Worm (Caenorhabditis elegans): ENCODE data around the gene F33G12.7.

F33G12.7 gene

ce11 chrII:5003660-5004059, 36.8 kb downstream of the F33G12.7 start, which contains the start of gene F59A6.10:
Gene F59A6.10 (plus strand): TSS chrII:5003960.
- TF ChIP-seq pbrm-1 (GFP tag; IDR thresholded peaks at IDR 0.05) (no peak), somi-1 (GFP tag; optimal IDR thresholded peaks at IDR 0.05) (no peak), ztf-18 (tag; optimal IDR thresholded peaks at IDR 0.05) (no peak), hmg-1.2 (GFP tag; IDR thresholded peaks at IDR 0.05) (no peak), fkh-3 (tag; optimal IDR thresholded peaks at IDR 0.05) (no peak), atf-7 (tag; optimal IDR thresholded peaks at IDR 0.05) (no peak), ztf-26 (tag; optimal IDR thresholded peaks at IDR 0.05) (no peak), ekl-4 (GFP tag; IDR thresholded peaks at IDR 0.05) (no peak), F49E8.2 (tag; optimal IDR thresholded peaks at IDR 0.05; ENCODE audit: insufficient read depth) (peak; percentile 12), B0035.1 (tag; optimal IDR thresholded peaks at IDR 0.05) (no peak), egrh-3 (GFP tag; IDR thresholded peaks at IDR 0.05) (no peak), zim-3 (tag; optimal IDR thresholded peaks at IDR 0.05) (no peak), lsl-1 (GFP tag; optimal IDR thresholded peaks at IDR 0.05) (peak; percentile 23), ztf-28 (GFP tag; IDR thresholded peaks at IDR 0.05) (no peak), hlh-12 (tag; optimal IDR thresholded peaks at IDR 0.05) (no peak), him-1 (tag; optimal IDR thresholded peaks at IDR 0.05) (no peak), T26A5.8 (tag; optimal IDR thresholded peaks at IDR 0.05) (no peak), xnd-1 (tag; optimal IDR thresholded peaks at IDR 0.05) (no peak), cebp-2 (GFP tag; IDR thresholded peaks at IDR 0.05) (no peak), nhr-120 (GFP tag; IDR thresholded peaks at IDR 0.05) (no peak), hrde-1 (tag; optimal IDR thresholded peaks at IDR 0.05; ENCODE audit: borderline replicate concordance) (peak; percentile 8), let-526 (GFP tag; IDR thresholded peaks at IDR 0.05) (no peak), dox-1 (GFP tag; IDR thresholded peaks at IDR 0.05) (no peak), zfh-2 (GFP tag; conservative IDR thresholded peaks at IDR 0.05) (no peak)

- TF ChIP-seq F10E7.11 (tag; optimal IDR thresholded peaks at IDR 0.05) (no peak), aptf-3 (GFP tag; IDR thresholded peaks at IDR 0.05) (0 out of 2 replicates have a peak, but pooled peaks have one; percentile 49)
These were observed 38.6 kb downstream of the F33G12.7 start for ce11 chrII:5001866-5002265.

DNA sequence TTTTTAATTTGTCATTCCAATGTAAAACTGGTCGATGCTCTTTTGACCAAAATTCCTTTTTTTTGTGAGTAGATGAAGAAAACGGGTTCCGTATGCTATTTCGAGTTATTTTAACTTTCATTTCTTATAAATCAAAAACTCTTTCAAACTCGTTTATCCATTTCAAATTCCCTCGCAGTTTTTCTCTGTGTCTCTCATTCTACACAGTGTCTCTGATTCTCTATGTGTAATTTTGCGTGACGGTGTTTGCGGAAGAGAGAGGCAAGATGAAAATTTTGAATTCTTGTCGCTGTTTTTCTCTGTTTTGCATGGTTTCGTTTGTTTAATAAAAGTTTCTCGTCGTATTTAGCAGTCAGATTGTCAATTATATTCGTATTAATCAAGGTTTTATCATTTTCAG, 41.4 kb downstream of the F33G12.7 start, which contains the start of gene citk-2:
citk-2 (plus strand) TSS at position 399 of the 400 bp plus-strand sequence.
- TF ChIP-seq F33H1.4 (GFP tag; IDR thresholded peaks at IDR 0.05) (peak; percentile 59), lin-35 (GFP tag; optimal IDR thresholded peaks at IDR 0.05) (peak; percentile 52 to 98 (median 71)), madf-6 (GFP tag; IDR thresholded peaks at IDR 0.05) (peak; percentile 58), lsl-1 (GFP tag; optimal IDR thresholded peaks at IDR 0.05) (peak; percentile 30), attf-3 (GFP tag; conservative IDR thresholded peaks at IDR 0.05) (peak; percentile 30; the same call in 1 of the 2 replicates), B0035.1 (tag; optimal IDR thresholded peaks at IDR 0.05) (no peak), nhr-179 (tag; optimal IDR thresholded peaks at IDR 0.05) (no peak), ceh-100 (GFP tag; IDR thresholded peaks at IDR 0.05) (peak; percentile 73), lin-54 (GFP tag; optimal IDR thresholded peaks at IDR 0.05) (peak; percentile 97), xnd-1 (tag; optimal IDR thresholded peaks at IDR 0.05) (no peak), rcor-1 (GFP tag; IDR thresholded peaks at IDR 0.05) (peak; percentile 47), snpc-1.1 (tag; optimal IDR thresholded peaks at IDR 0.05; ENCODE audit: insufficient read depth) (peak; percentile 41), Y95B8A.8 (GFP tag; IDR thresholded peaks at IDR 0.05) (no peak), fkh-3 (tag; optimal IDR thresholded peaks at IDR 0.05) (no peak), lin-26 (GFP tag; IDR thresholded peaks at IDR 0.05) (no peak), attf-5 (GFP tag; optimal IDR thresholded peaks at IDR 0.05) (peak; percentile 19), ztf-26 (tag; optimal IDR thresholded peaks at IDR 0.05) (peak; percentile 4), die-1 (tag; optimal IDR thresholded peaks at IDR 0.05) (no peak), lir-1 (GFP tag; conservative IDR thresholded peaks at IDR 0.05) (no peak), ekl-4 (GFP tag; IDR thresholded peaks at IDR 0.05) (peak; percentile 70; the same call in 1 of the 2 replicates), ceh-91 (GFP tag; IDR thresholded peaks at IDR 0.05) (0 out of 2 replicates have a peak, but pooled peaks have one; percentile 37), hmg-1.2 (GFP tag; IDR thresholded peaks at IDR 0.05) (peak; percentile 97), Y53G8AR.9 (GFP tag; conservative IDR thresholded peaks at IDR 0.05) (peak; percentile 70; the same call in 1 of the 2 replicates), hlh-26 (GFP tag; conservative IDR thresholded peaks at IDR 0.05) (no peak), B0336.3 (GFP tag; IDR thresholded peaks at IDR 0.05) (0 out of 2 replicates have a peak, but pooled peaks have one; percentile 25), C06A6.2 (GFP tag; conservative IDR thresholded peaks at IDR 0.05) (0 out of 2 replicates have a peak, but pooled peaks have one; percentile 50), ztf-18 (tag; optimal IDR thresholded peaks at IDR 0.05) (peak; percentile 5), hrde-1 (tag; optimal IDR thresholded peaks at IDR 0.05; ENCODE audit: borderline replicate concordance) (no peak)

All from whole organism, young adult.